Worm (Caenorhabditis elegans): ENCODE results near the gene F53A2.9.

DNA sequence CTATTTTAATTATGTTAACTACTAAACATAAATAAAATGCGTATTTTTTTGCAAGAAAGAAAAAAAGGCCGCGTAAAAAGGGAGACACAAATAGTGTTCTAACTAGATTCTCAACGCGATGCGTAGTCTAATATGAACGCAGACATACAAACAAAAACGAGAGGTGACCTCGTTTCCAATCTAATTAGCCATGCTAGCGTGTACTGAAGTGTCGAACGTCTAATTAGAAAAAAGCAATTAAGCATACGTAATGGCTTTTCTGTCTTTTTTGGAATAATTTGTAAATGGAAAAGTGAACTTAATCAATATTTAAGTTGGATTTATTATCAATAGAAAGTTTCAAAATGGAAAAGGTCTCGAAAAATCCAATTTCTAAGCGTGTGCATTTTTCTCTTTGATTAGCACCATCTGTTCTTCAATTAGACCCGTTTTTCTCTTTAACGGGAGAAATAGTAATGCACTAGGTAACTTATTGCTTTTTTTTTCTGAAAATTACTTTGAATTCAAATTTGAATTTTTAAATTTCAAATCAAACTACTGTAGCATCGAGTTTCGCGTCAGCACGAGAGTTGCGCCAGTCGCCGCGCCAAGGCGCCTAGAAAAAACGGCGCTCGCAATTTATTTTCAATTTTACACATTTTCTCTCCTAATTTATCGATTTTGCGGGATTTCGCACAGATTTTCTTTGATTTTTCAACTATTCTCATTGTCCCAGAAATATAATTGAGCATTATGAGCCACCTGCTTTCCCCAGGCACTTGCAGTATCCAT is 18.5 kb downstream of the F53A2.9 start:
- no peak for TF ChIP-seq lin-13 (tag; optimal IDR thresholded peaks at IDR 0.05)
- no peak for TF ChIP-seq mep-1 (tag; optimal IDR thresholded peaks at IDR 0.05)
- no peak for TF ChIP-seq lin-32 (GFP tag; optimal IDR thresholded peaks at IDR 0.05)
- TF ChIP-seq unc-62 (GFP tag; optimal IDR thresholded peaks at IDR 0.05): no peak
- TF ChIP-seq nhr-237 (tag; optimal IDR thresholded peaks at IDR 0.05): no peak
- TF ChIP-seq elt-3 (tag; optimal IDR thresholded peaks at IDR 0.05): no peak
- no peak for TF ChIP-seq snpc-4 (tag; optimal IDR thresholded peaks at IDR 0.05)
- no peak for TF ChIP-seq unc-39 (tag; optimal IDR thresholded peaks at IDR 0.05)
- no peak for TF ChIP-seq ztf-11 (tag; optimal IDR thresholded peaks at IDR 0.05)
